Fruit fly (Drosophila melanogaster): ENCODE data around the gene Arp8.

Arp8 gene

dm6 chrX:17816437-17816836 lies 44.2 kb downstream of the Arp8 start (continued):
- TF ChIP-seq Met (GFP tag; optimal IDR thresholded peaks at IDR 0.05), result peak; percentile 63
- no peak for TF ChIP-seq fkh (GFP tag; optimal IDR thresholded peaks at IDR 0.05)
- no peak for TF ChIP-seq CG7368 (GFP tag; optimal IDR thresholded peaks at IDR 0.05)
- peak; percentile 24 for TF ChIP-seq CG6792 (GFP tag; optimal IDR thresholded peaks at IDR 0.05)
- TF ChIP-seq dac (GFP tag; optimal IDR thresholded peaks at IDR 0.05), result no peak
- no peak for TF ChIP-seq Gug (GFP tag; IDR thresholded peaks at IDR 0.05)
- TF ChIP-seq Ets21C (GFP tag; optimal IDR thresholded peaks at IDR 0.05), result peak; percentile 11
- peak; percentile 31 for TF ChIP-seq Sox14 (GFP tag; optimal IDR thresholded peaks at IDR 0.05)
- peak; percentile 51 for TF ChIP-seq topi (GFP tag; optimal IDR thresholded peaks at IDR 0.05)
- peak; percentile 42 for TF ChIP-seq Eip75B (GFP tag; optimal IDR thresholded peaks at IDR 0.05)
- TF ChIP-seq Hr39 (GFP tag; optimal IDR thresholded peaks at IDR 0.05), result peak; percentile 45
- peak; percentile 58 for TF ChIP-seq Eip78C (GFP tag)
- TF ChIP-seq dsx (GFP tag; optimal IDR thresholded peaks at IDR 0.05; ENCODE audit: poor library complexity, severe bottlenecking), result no peak
- TF ChIP-seq CG3032 (tag; optimal IDR thresholded peaks at IDR 0.05), result peak; percentile 55

dm6 chrX:17814783-17815182 lies 45.8 kb downstream of the Arp8 start:
- TF ChIP-seq Hr38 (GFP tag; optimal IDR thresholded peaks at IDR 0.05) (no peak), acj6 (GFP tag; optimal IDR thresholded peaks at IDR 0.05) (peak; percentile 34), fkh (GFP tag; optimal IDR thresholded peaks at IDR 0.05) (no peak), CG7368 (GFP tag; optimal IDR thresholded peaks at IDR 0.05) (no peak), svp (GFP tag) (peak; percentile 88), Met (GFP tag; optimal IDR thresholded peaks at IDR 0.05) (peak; percentile 76), CG6792 (GFP tag; optimal IDR thresholded peaks at IDR 0.05) (peak; percentile 52), Lpt (GFP tag; optimal IDR thresholded peaks at IDR 0.05) (no peak), CG11762 (GFP tag; optimal IDR thresholded peaks at IDR 0.05; ENCODE audit: insufficient read depth) (no peak), lz (GFP tag; optimal IDR thresholded peaks at IDR 0.05) (peak; percentile 66), net (GFP tag; optimal IDR thresholded peaks at IDR 0.05) (no peak), Hr4 (GFP tag; optimal IDR thresholded peaks at IDR 0.05) (no peak), Hr39 (GFP tag; optimal IDR thresholded peaks at IDR 0.05) (peak; percentile 72), CG11294 (GFP tag; IDR thresholded peaks at IDR 0.05) (no peak), CG8632 (GFP tag; optimal IDR thresholded peaks at IDR 0.05) (peak; percentile 32), Smox (GFP tag; optimal IDR thresholded peaks at IDR 0.05) (peak; percentile 68), topi (GFP tag; optimal IDR thresholded peaks at IDR 0.05) (peak; percentile 73), Blimp-1 (GFP tag; optimal IDR thresholded peaks at IDR 0.05) (peak; percentile 29), CG34406 (GFP tag; optimal IDR thresholded peaks at IDR 0.05) (peak; percentile 20), fd59A (GFP tag; optimal IDR thresholded peaks at IDR 0.05) (peak; percentile 34), CG32006 (GFP tag; optimal IDR thresholded peaks at IDR 0.05) (no peak), Sox15 (GFP tag; optimal IDR thresholded peaks at IDR 0.05) (no peak), achi (GFP tag; optimal IDR thresholded peaks at IDR 0.05) (peak; percentile 42), CG16779 (tag; optimal IDR thresholded peaks at IDR 0.05) (no peak), CG6854 (GFP tag; optimal IDR thresholded peaks at IDR 0.05) (peak; percentile 21), Eip93F (GFP tag; optimal IDR thresholded peaks at IDR 0.05) (no peak), CG4318 (GFP tag; optimal IDR thresholded peaks at IDR 0.05) (no peak), Eip75B (GFP tag; optimal IDR thresholded peaks at IDR 0.05) (peak; percentile 42), CG1621 (tag; optimal IDR thresholded peaks at IDR 0.05) (peak; percentile 35), Sox14 (GFP tag; optimal IDR thresholded peaks at IDR 0.05) (peak; percentile 52), CG10631 (GFP tag; optimal IDR thresholded peaks at IDR 0.05) (peak; percentile 23), pdm3 (GFP tag; optimal IDR thresholded peaks at IDR 0.05) (peak; percentile 20), CG6163 (GFP tag; IDR thresholded peaks at IDR 0.05) (peak; percentile 57; the same call in 2 of the 3 replicates), cyc (GFP tag; optimal IDR thresholded peaks at IDR 0.05) (peak; percentile 54), Gug (GFP tag; IDR thresholded peaks at IDR 0.05) (no peak), salr (GFP tag; optimal IDR thresholded peaks at IDR 0.05) (peak in 1 of 2 experiments; percentile 8), dac (GFP tag; optimal IDR thresholded peaks at IDR 0.05) (no peak), ss (GFP tag; optimal IDR thresholded peaks at IDR 0.05) (peak; percentile 47 to 55), OdsH (GFP tag; optimal IDR thresholded peaks at IDR 0.05) (peak; percentile 71), Ets21C (GFP tag; optimal IDR thresholded peaks at IDR 0.05) (peak; percentile 50), Eip78C (GFP tag) (peak; percentile 84), CG3919 (GFP tag; optimal IDR thresholded peaks at IDR 0.05) (peak; percentile 41), CG8319 (GFP tag; optimal IDR thresholded peaks at IDR 0.05) (no peak), CG31627 (GFP tag; optimal IDR thresholded peaks at IDR 0.05) (peak; percentile 60), vri (GFP tag; optimal IDR thresholded peaks at IDR 0.05) (peak; percentile 50), CG8119 (GFP tag; IDR thresholded peaks at IDR 0.05) (no peak), Sox102F (GFP tag; optimal IDR thresholded peaks at IDR 0.05) (peak; percentile 71)

All from whole organism, prepupa.